Fruit fly (Drosophila melanogaster) whole organism, embryonic: ENCODE measurements around the gene prtp.
A peak's percentile ranks its signal among the peaks of the same experiment; 100 is the strongest.

Experiments
- Atf-2 ChIP-seq: fragments of 200-800 bp; sonication (Bioruptor generic); optimal IDR thresholded peaks from 2 replicates; lab custom pipeline; 2016; ENCODE audit warnings: missing biosample characterization, missing genetic modification characterization
- B-H2 ChIP-seq: fragments of 200-800 bp; sonication (Bioruptor generic); optimal IDR thresholded peaks from 2 replicates; lab custom pipeline; 2018; ENCODE audit warnings: missing biosample characterization, mild to moderate bottlenecking, missing genetic modification characterization
- Bdp1 ChIP-seq: fragments of 200-800 bp; sonication (Bioruptor generic); optimal IDR thresholded peaks from 3 replicates; lab custom pipeline; 2016; ENCODE audit warnings: missing biosample characterization, missing genetic modification characterization
- CG10147 ChIP-seq: fragments of 200-800 bp; sonication (Bioruptor generic); optimal IDR thresholded peaks from 2 replicates; lab custom pipeline; 2019; ENCODE audit warnings: missing biosample characterization, mild to moderate bottlenecking, missing genetic modification characterization, moderate library complexity
- CG12219 ChIP-seq: fragments of 200-800 bp; sonication (Bioruptor generic); optimal IDR thresholded peaks from 3 replicates; lab custom pipeline; 2018; ENCODE audit warnings: missing biosample characterization, mild to moderate bottlenecking, missing genetic modification characterization
- CG12299 ChIP-seq: fragments of 200-800 bp; sonication (Bioruptor generic); optimal IDR thresholded peaks from 2 replicates; lab custom pipeline; 2018; ENCODE audit warnings: missing biosample characterization, mild to moderate bottlenecking, missing genetic modification characterization
- CG13775 ChIP-seq: fragments of 200-800 bp; sonication (Bioruptor generic); optimal IDR thresholded peaks from 3 replicates; lab custom pipeline; 2017; ENCODE audit warnings: missing biosample characterization, mild to moderate bottlenecking, missing genetic modification characterization
- CG15601 ChIP-seq: fragments of 200-800 bp; sonication (Bioruptor generic); optimal IDR thresholded peaks from 3 replicates; lab custom pipeline; 2019; ENCODE audit warnings: missing biosample characterization, mild to moderate bottlenecking, missing genetic modification characterization, moderate library complexity
- CG1602 ChIP-seq: fragments of 200-800 bp; sonication (Bioruptor generic); optimal IDR thresholded peaks from 3 replicates; lab custom pipeline; 2016; ENCODE audit warnings: missing biosample characterization, missing genetic modification characterization
- CG16815 ChIP-seq: fragments of 200-800 bp; sonication (Bioruptor generic); optimal IDR thresholded peaks from 3 replicates; lab custom pipeline; 2017; ENCODE audit warnings: missing biosample characterization, mild to moderate bottlenecking, missing genetic modification characterization
- CG16863 ChIP-seq: fragments of 200-800 bp; sonication (Bioruptor generic); optimal IDR thresholded peaks from 3 replicates; lab custom pipeline; 2016; ENCODE audit warnings: missing biosample characterization, missing genetic modification characterization
- CG17568 ChIP-seq: fragments of 200-800 bp; sonication (Bioruptor generic); optimal IDR thresholded peaks from 2 replicates; lab custom pipeline; 2018; ENCODE audit warnings: missing biosample characterization, mild to moderate bottlenecking, missing genetic modification characterization, moderate library complexity
- CG3281 ChIP-seq: fragments of 200-800 bp; sonication (Bioruptor generic); optimal IDR thresholded peaks from 3 replicates; lab custom pipeline; 2017; ENCODE audit warnings: missing biosample characterization, mild to moderate bottlenecking, missing genetic modification characterization
- CG34376 ChIP-seq: fragments of 200-800 bp; sonication (Bioruptor generic); optimal IDR thresholded peaks from 2 replicates; lab custom pipeline; 2018; ENCODE audit warnings: missing biosample characterization, mild to moderate bottlenecking, missing genetic modification characterization
- CG34422 ChIP-seq: fragments of 200-800 bp; sonication (Bioruptor generic); IDR thresholded peaks from 3 replicates; pipeline ENCODE4 v1.3.6; 2022; ENCODE audit warnings: missing biosample characterization, missing genetic modification characterization
- CG4360 ChIP-seq: fragments of 200-800 bp; sonication (Bioruptor generic); IDR thresholded peaks from 2 replicates; pipeline ENCODE4 v1.3.6; 2022; ENCODE audit warnings: missing biosample characterization, missing genetic modification characterization
- CG4424 ChIP-seq: fragments of 200-800 bp; sonication (Bioruptor generic); optimal IDR thresholded peaks from 3 replicates; lab custom pipeline; 2016; ENCODE audit warnings: missing biosample characterization, missing genetic modification characterization
- CG4707 ChIP-seq: fragments of 200-800 bp; sonication (Bioruptor generic); optimal IDR thresholded peaks from 2 replicates; lab custom pipeline; 2018; ENCODE audit warnings: missing biosample characterization, mild to moderate bottlenecking, missing genetic modification characterization, moderate library complexity
- CG6254 ChIP-seq: fragments of 200-800 bp; sonication (Bioruptor generic); optimal IDR thresholded peaks from 3 replicates; lab custom pipeline; 2017; ENCODE audit warnings: mild to moderate bottlenecking, missing biosample characterization, missing genetic modification reagents, missing genetic modification characterization
- CG8359 ChIP-seq: fragments of 200-800 bp; sonication (Bioruptor generic); optimal IDR thresholded peaks from 2 replicates; lab custom pipeline; 2017; ENCODE audit warnings: missing biosample characterization, mild to moderate bottlenecking, missing genetic modification characterization, borderline replicate concordance
- CG9797 ChIP-seq: fragments of 200-800 bp; sonication (Bioruptor generic); optimal IDR thresholded peaks from 3 replicates; lab custom pipeline; 2018; ENCODE audit warnings: missing biosample characterization, mild to moderate bottlenecking, missing genetic modification characterization
- Camta ChIP-seq: fragments of 200-800 bp; sonication (Bioruptor generic); optimal IDR thresholded peaks from 2 replicates; lab custom pipeline; 2016; ENCODE audit warnings: missing biosample characterization, missing genetic modification characterization
- CkIIα-i1 ChIP-seq: fragments of 200-800 bp; sonication (Bioruptor generic); IDR thresholded peaks from 2 replicates; pipeline ENCODE4 v1.3.6; 2022; ENCODE audit warnings: missing biosample characterization, missing genetic modification characterization
- Drgx ChIP-seq: fragments of 200-800 bp; sonication (Bioruptor generic); IDR thresholded peaks from 2 replicates; pipeline ENCODE4 v1.3.6; 2022; ENCODE audit warnings: missing biosample characterization, missing genetic modification characterization
- Fer1 ChIP-seq: fragments of 200-800 bp; sonication (Bioruptor generic); optimal IDR thresholded peaks from 2 replicates; lab custom pipeline; 2017; ENCODE audit warnings: missing biosample characterization, mild to moderate bottlenecking, missing genetic modification characterization
- Kr ChIP-seq: fragments of 200-800 bp; sonication (Bioruptor generic); optimal IDR thresholded peaks from 2 replicates; lab custom pipeline; 2017; ENCODE audit warnings: missing biosample characterization, mild to moderate bottlenecking, missing genetic modification characterization
- MBD-R2 ChIP-seq: fragments of 200-800 bp; sonication (Bioruptor generic); IDR thresholded peaks from 2 replicates; pipeline ENCODE4 v1.3.6; 2022; ENCODE audit warnings: missing biosample characterization, missing genetic modification characterization
- Mad ChIP-seq: fragments of 200-800 bp; sonication (Bioruptor generic); optimal IDR thresholded peaks from 2 replicates; lab custom pipeline; 2016; ENCODE audit warnings: missing biosample characterization, missing genetic modification characterization
- Mes4 ChIP-seq: fragments of 200-800 bp; sonication (Bioruptor generic); optimal IDR thresholded peaks from 2 replicates; lab custom pipeline; 2016; ENCODE audit warnings: missing biosample characterization, missing genetic modification characterization
- NC2β ChIP-seq: fragments of 200-800 bp; sonication (Bioruptor generic); optimal IDR thresholded peaks from 2 replicates; lab custom pipeline; 2016; ENCODE audit warnings: missing biosample characterization, missing genetic modification characterization
- Rfx ChIP-seq: fragments of 200-800 bp; sonication (Bioruptor generic); IDR thresholded peaks from 2 replicates; pipeline ENCODE4 v1.3.6; 2022; ENCODE audit warnings: missing biosample characterization, missing genetic modification characterization
- Spps ChIP-seq: fragments of 200-800 bp; sonication (Bioruptor generic); optimal IDR thresholded peaks from 2 replicates; lab custom pipeline; 2018; ENCODE audit warnings: missing biosample characterization, mild to moderate bottlenecking, missing genetic modification characterization
- ac ChIP-seq: fragments of 200-800 bp; sonication (Bioruptor generic); optimal IDR thresholded peaks from 3 replicates; lab custom pipeline; 2017; ENCODE audit warnings: missing biosample characterization, mild to moderate bottlenecking, missing genetic modification characterization
- br ChIP-seq: fragments of >200 bp; optimal IDR thresholded peaks from 2 replicates; lab custom pipeline; 2017
- cg ChIP-seq: fragments of 200-800 bp; sonication (Bioruptor generic); optimal IDR thresholded peaks from 3 replicates; lab custom pipeline; 2019; ENCODE audit warnings: missing biosample characterization, mild to moderate bottlenecking, missing genetic modification characterization, moderate library complexity
- corto ChIP-seq: fragments of 200-800 bp; sonication (Bioruptor generic); optimal IDR thresholded peaks from 2 replicates; lab custom pipeline; 2016; ENCODE audit warnings: missing biosample characterization, mild to moderate bottlenecking, missing genetic modification characterization, moderate library complexity
- eve ChIP-seq, 2 experiments: fragments of >200 bp; optimal IDR thresholded peaks; 2 replicates each; lab custom pipeline; 2017; ENCODE audit warnings: missing biosample characterization in 2 of 2, missing genetic modification characterization in 2 of 2
- gcm ChIP-seq: fragments of 200-800 bp; sonication (Bioruptor generic); optimal IDR thresholded peaks from 2 replicates; lab custom pipeline; 2019; ENCODE audit warnings: missing biosample characterization, mild to moderate bottlenecking, missing genetic modification characterization, moderate library complexity
- gsb-n ChIP-seq: fragments of 200-800 bp; sonication (Bioruptor generic); optimal IDR thresholded peaks from 3 replicates; lab custom pipeline; 2018; ENCODE audit warnings: missing biosample characterization, mild to moderate bottlenecking, missing genetic modification characterization
- hkb ChIP-seq, 2 experiments: fragments of 200-800 bp in 1 of 2; fragments of >200 bp in 1 of 2; sonication (Bioruptor generic) in 1 of 2; IDR thresholded peaks in 1 of 2; optimal IDR thresholded peaks in 1 of 2; 2 replicates each; pipeline versions ENCODE4 v1.3.6 to Lab custom; 2017 to 2022; ENCODE audit warnings: missing biosample characterization in 1 of 2, missing genetic modification characterization in 1 of 2
- ind ChIP-seq: fragments of 200-800 bp; sonication (Bioruptor generic); optimal IDR thresholded peaks from 3 replicates; lab custom pipeline; 2016; ENCODE audit warnings: missing biosample characterization, missing genetic modification characterization
- knrl ChIP-seq: fragments of 200-800 bp; sonication (Bioruptor generic); IDR thresholded peaks from 3 replicates; pipeline ENCODE4 v1.3.6; 2022; ENCODE audit warnings: missing biosample characterization, missing genetic modification characterization; ENCODE audit not compliant: partially characterized antibody
- peb ChIP-seq: fragments of 200-800 bp; sonication (Bioruptor generic); IDR thresholded peaks from 2 replicates; pipeline ENCODE4 v1.3.6; 2022; ENCODE audit warnings: missing biosample characterization, missing genetic modification characterization
- sens-2 ChIP-seq: fragments of 200-800 bp; sonication (Bioruptor generic); IDR thresholded peaks from 2 replicates; pipeline ENCODE4 v1.3.6; 2022; ENCODE audit warnings: missing biosample characterization, missing genetic modification characterization
- stc ChIP-seq: fragments of 200-800 bp; sonication (Bioruptor generic); IDR thresholded peaks from 2 replicates; pipeline ENCODE4 v1.3.6; 2022; ENCODE audit warnings: missing biosample characterization, missing genetic modification characterization
- trem ChIP-seq: fragments of 200-800 bp; optimal IDR thresholded peaks from 3 replicates; lab custom pipeline; 2019; ENCODE audit warnings: missing biosample characterization, mild to moderate bottlenecking, missing genetic modification characterization, moderate library complexity
- unc-4 ChIP-seq: fragments of 200-800 bp; sonication (Bioruptor generic); IDR thresholded peaks from 2 replicates; pipeline ENCODE4 v1.3.6; 2022; ENCODE audit warnings: missing biosample characterization, missing genetic modification characterization; ENCODE audit not compliant: partially characterized antibody
- vvl ChIP-seq: fragments of 200-800 bp; sonication (Bioruptor generic); IDR thresholded peaks from 2 replicates; pipeline ENCODE4 v1.3.6; 2022; ENCODE audit warnings: missing biosample characterization, missing genetic modification characterization
- z ChIP-seq: fragments of 200-800 bp; sonication (Bioruptor generic); IDR thresholded peaks from 3 replicates; pipeline ENCODE4 v1.3.6; 2022; ENCODE audit warnings: missing biosample characterization, missing genetic modification characterization

prtp gene

dm6 chrX:11685918-11686640 lies 30.5 kb upstream of the prtp start (continued):
- peak; percentile 26; the same call in 1 of the 2 replicates for TF ChIP-seq stc (GFP tag; lab: Robert Waterston, UW)
- peak; percentile 33; the same call in 1 of the 2 replicates for TF ChIP-seq Rfx
- peak; percentile 32 for TF ChIP-seq CG12219 (GFP tag; lab: Kevin White, UChicago)
- TF ChIP-seq ac (GFP tag; lab: Kevin White, UChicago): no peak
- TF ChIP-seq Spps (tag; lab: Kevin White, UChicago): no peak
- TF ChIP-seq sens-2 (GFP tag; lab: Robert Waterston, UW): no peak
- no peak for TF ChIP-seq CG9797 (GFP tag; lab: Kevin White, UChicago)
- TF ChIP-seq CG1602 (GFP tag; lab: Kevin White, UChicago): no peak
- peak; percentile 53 for TF ChIP-seq CG4707 (GFP tag; lab: Kevin White, UChicago)
- no peak for TF ChIP-seq CG13775
- peak; percentile 9 for TF ChIP-seq Camta (GFP tag; lab: Kevin White, UChicago)
- TF ChIP-seq NC2β (GFP tag; lab: Kevin White, UChicago): peak; percentile 17
- peak; percentile 46 for TF ChIP-seq CG12299 (tag; lab: Kevin White, UChicago)
- peak; percentile 17 for TF ChIP-seq CG8359
- peak; percentile 5 for TF ChIP-seq CG6254
- TF ChIP-seq Mad (GFP tag; lab: Kevin White, UChicago): no peak
- no peak for TF ChIP-seq eve (GFP tag; optimal IDR thresholded peaks at IDR 0.05; lab: Kevin White, UChicago)
- TF ChIP-seq Fer1: peak; percentile 83
- TF ChIP-seq CG16815 (GFP tag; lab: Kevin White, UChicago): no peak
- TF ChIP-seq corto (GFP tag; lab: Kevin White, UChicago): peak; percentile 25
- TF ChIP-seq br (lab: Kevin White, UChicago): no peak
- no peak for TF ChIP-seq CG4360 (GFP tag; lab: Robert Waterston, UW)
- no peak for TF ChIP-seq peb (GFP tag; lab: Robert Waterston, UW)
- TF ChIP-seq unc-4 (GFP tag; lab: Robert Waterston, UW): 0 out of 2 replicates have a peak, but pooled peaks have one; percentile 37
- TF ChIP-seq Drgx (GFP tag; lab: Robert Waterston, UW): peak; percentile 11; the same call in 1 of the 2 replicates
- no peak for TF ChIP-seq Atf-2 (GFP tag; lab: Kevin White, UChicago)
- no peak for TF ChIP-seq Bdp1 (GFP tag; lab: Kevin White, UChicago)
- TF ChIP-seq trem: no peak
- TF ChIP-seq gcm (GFP tag; lab: Kevin White, UChicago): peak; percentile 30
- peak; percentile 29 for TF ChIP-seq Mes4 (GFP tag; lab: Kevin White, UChicago)
- no peak for TF ChIP-seq gsb-n (tag; lab: Kevin White, UChicago)
- no peak for TF ChIP-seq CkIIα-i1 (GFP tag; lab: Robert Waterston, UW)
- peak; percentile 80 for TF ChIP-seq CG34376
- peak; percentile 24 for TF ChIP-seq cg (GFP tag; lab: Kevin White, UChicago)
- peak; percentile 66 for TF ChIP-seq CG3281 (GFP tag; lab: Kevin White, UChicago)
- no peak for TF ChIP-seq hkb (optimal IDR thresholded peaks at IDR 0.05; lab: Kevin White, UChicago)
- TF ChIP-seq hkb (GFP tag; IDR thresholded peaks at IDR 0.05; lab: Robert Waterston, UW): peak; percentile 56
- peak; percentile 74 for TF ChIP-seq CG17568
- TF ChIP-seq CG34422 (GFP tag; lab: Robert Waterston, UW): no peak
- peak; percentile 41 for TF ChIP-seq CG10147 (GFP tag; lab: Kevin White, UChicago)
- TF ChIP-seq B-H2 (GFP tag; lab: Kevin White, UChicago): peak; percentile 50
- peak; percentile 33 for TF ChIP-seq CG15601 (tag; lab: Kevin White, UChicago)
- no peak for TF ChIP-seq ind (GFP tag; lab: Kevin White, UChicago)
- TF ChIP-seq z (GFP tag; lab: Robert Waterston, UW): peak; percentile 65; the same call in 2 of the 3 replicates
- TF ChIP-seq CG16863 (GFP tag; lab: Kevin White, UChicago): peak; percentile 7
- no peak for TF ChIP-seq MBD-R2
- no peak for TF ChIP-seq knrl
- no peak for TF ChIP-seq Kr (GFP tag; lab: Kevin White, UChicago)
- peak; percentile 67; the same call in 1 of the 2 replicates for TF ChIP-seq vvl
- no peak for TF ChIP-seq CG4424 (GFP tag; lab: Kevin White, UChicago)
